Worm (Caenorhabditis elegans): ENCODE measurements around the gene ZK688.12.

ZK688.12 gene

DNA sequence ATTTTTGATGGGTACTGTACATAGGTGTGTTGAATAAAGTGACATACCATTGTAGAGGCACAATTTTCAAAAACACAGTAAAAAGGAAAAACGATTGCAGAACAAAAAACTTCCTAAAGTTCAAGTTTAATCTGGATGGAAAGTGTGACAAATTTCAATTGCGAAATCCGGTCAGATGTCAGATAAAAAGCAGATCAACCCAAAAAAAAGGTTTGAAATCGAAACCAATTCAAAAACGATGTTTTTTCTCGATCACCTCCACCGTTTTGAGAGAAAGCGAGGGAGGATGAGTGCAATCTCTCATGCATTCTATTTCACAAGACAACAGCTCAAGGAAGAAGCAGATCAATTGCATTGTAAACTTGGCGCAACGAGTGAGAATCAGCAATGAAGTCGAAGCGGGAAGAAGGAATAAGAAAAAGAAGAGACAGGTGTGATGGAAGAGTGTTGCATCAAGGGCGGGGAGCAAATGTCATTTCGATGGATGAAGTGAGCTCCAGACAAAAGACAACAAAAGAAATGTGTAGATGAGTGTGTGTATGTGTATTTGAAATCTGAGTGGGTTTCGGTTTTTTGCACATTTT, 33.2 kb downstream of the ZK688.12 start:
- TF ChIP-seq sma-9 (GFP tag; optimal IDR thresholded peaks at IDR 0.05) (peak; percentile 22), sma-9 (tag; optimal IDR thresholded peaks at IDR 0.05) (no peak), lsy-2 (tag; optimal IDR thresholded peaks at IDR 0.05) (peak in 1 of 2 experiments; percentile 26), F13H6.1 (tag; optimal IDR thresholded peaks at IDR 0.05) (peak; percentile 46), nhr-23 (tag; optimal IDR thresholded peaks at IDR 0.05) (no peak), lin-11 (tag; optimal IDR thresholded peaks at IDR 0.05) (no peak), nhr-129 (tag; optimal IDR thresholded peaks at IDR 0.05) (peak; percentile 77), C34F6.9 (tag; optimal IDR thresholded peaks at IDR 0.05) (peak; percentile 49)

DNA sequence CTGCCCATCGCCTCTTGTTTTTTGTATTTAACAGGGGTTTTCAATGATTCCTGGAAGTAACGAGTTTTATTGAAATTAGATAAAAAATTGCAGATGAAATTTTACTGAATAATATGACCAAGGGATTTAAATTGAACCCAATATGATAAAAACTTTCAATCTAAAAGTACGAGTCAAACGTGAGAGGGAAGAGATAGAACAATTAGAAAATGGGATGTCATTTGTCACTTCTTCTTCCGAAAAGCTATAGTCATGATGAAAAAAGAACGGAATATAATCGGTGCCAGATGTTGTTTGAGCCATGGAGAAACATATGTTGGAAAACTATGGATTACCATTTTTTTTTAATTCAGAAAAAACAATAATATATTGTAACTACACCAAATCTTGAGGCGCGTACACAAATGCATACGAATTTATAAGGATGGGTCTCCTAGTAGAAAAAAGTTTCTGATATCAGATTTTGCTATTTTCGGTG, 34.5 kb downstream of the ZK688.12 start, which contains the start of gene sup-18:
Gene sup-18, minus strand, starts transcription at position 51 of the 478 bp plus-strand sequence.
- TF ChIP-seq nhr-10 (tag; optimal IDR thresholded peaks at IDR 0.05) (no peak), zag-1 (tag; optimal IDR thresholded peaks at IDR 0.05) (no peak), ztf-4 (tag; optimal IDR thresholded peaks at IDR 0.05) (no peak), egl-27 (tag; optimal IDR thresholded peaks at IDR 0.05) (no peak), mbf-1 (tag; optimal IDR thresholded peaks at IDR 0.05) (no peak), crh-2 (tag; optimal IDR thresholded peaks at IDR 0.05) (no peak), sem-4 (tag; optimal IDR thresholded peaks at IDR 0.05) (no peak), fos-1 (tag; optimal IDR thresholded peaks at IDR 0.05) (no peak), lsy-2 (tag; optimal IDR thresholded peaks at IDR 0.05) (no peak)

DNA sequence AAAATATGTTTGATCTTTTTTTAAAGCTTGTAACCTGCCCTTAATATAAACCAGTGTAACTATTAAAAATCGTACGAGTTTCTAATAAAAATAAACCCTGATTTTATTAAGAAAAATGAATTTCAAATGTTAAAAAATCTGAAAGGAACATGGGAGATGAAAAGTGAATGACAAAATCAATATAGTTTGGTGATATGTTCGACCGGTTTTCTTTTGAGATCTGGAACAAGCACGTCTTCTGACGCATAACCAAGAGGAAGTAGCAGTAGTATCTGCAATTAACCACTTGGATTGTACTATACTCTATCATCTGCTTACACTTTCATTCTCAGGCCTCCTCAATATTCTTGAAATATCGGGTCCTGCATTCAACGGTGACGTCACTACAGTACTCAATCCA, 36.3 kb downstream of the ZK688.12 start:
- TF ChIP-seq F13H6.1 (tag; optimal IDR thresholded peaks at IDR 0.05) (no peak), nhr-25 (tag; optimal IDR thresholded peaks at IDR 0.05) (peak; percentile 24)

DNA sequence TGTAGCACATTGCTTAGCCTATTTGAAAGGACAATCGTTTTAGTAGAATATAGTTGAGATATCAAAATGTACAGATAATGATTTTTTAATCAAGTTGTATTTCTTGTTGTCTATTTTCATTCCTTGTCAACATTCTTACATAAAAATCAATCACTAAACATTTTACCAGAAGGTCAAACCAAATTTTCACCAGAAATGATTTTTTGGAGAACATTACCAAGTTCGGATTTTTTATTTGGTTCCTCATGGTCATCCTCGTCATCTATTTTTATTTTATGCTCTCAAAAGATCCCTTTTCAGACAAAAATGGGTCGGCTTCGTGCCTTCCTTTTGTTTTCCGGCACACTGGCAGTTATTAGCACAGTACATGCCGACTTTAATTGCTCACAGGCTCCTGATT, 39.9 kb downstream of the ZK688.12 start, which contains the start of gene tyr-1:
Gene tyr-1, plus strand, starts transcription at position 301 of the 400 bp plus-strand sequence.
- no peak for TF ChIP-seq sma-9 (GFP tag; optimal IDR thresholded peaks at IDR 0.05)
- no peak for TF ChIP-seq sma-9 (tag; optimal IDR thresholded peaks at IDR 0.05)
- no peak for TF ChIP-seq C34F6.9 (tag; optimal IDR thresholded peaks at IDR 0.05)
- TF ChIP-seq unc-62 (GFP tag; optimal IDR thresholded peaks at IDR 0.05) = no peak
- no peak for TF ChIP-seq snpc-4 (tag; optimal IDR thresholded peaks at IDR 0.05)
- no peak for TF ChIP-seq dmd-4 (tag; optimal IDR thresholded peaks at IDR 0.05)
- TF ChIP-seq fos-1 (tag; optimal IDR thresholded peaks at IDR 0.05) = no peak
- no peak for TF ChIP-seq zag-1 (tag; optimal IDR thresholded peaks at IDR 0.05)
- TF ChIP-seq ama-1 (optimal IDR thresholded peaks at IDR 0.05) = no peak
- TF ChIP-seq peb-1 (tag; optimal IDR thresholded peaks at IDR 0.05) = no peak
- TF ChIP-seq lin-11 (tag; optimal IDR thresholded peaks at IDR 0.05) = no peak

ce11 chrIII:7872776-7873175, 40.6 kb downstream of the ZK688.12 start:
- TF ChIP-seq gmeb-1 (tag; optimal IDR thresholded peaks at IDR 0.05) (no peak), fos-1 (tag; optimal IDR thresholded peaks at IDR 0.05) (peak; percentile 27), peb-1 (tag; optimal IDR thresholded peaks at IDR 0.05) (no peak), sma-3 (GFP tag; optimal IDR thresholded peaks at IDR 0.05) (peak; percentile 72), aly-2 (tag; optimal IDR thresholded peaks at IDR 0.05) (no peak), ztf-11 (tag; optimal IDR thresholded peaks at IDR 0.05) (no peak), ztf-4 (tag; optimal IDR thresholded peaks at IDR 0.05) (no peak), nhr-129 (tag; optimal IDR thresholded peaks at IDR 0.05) (peak; percentile 3), nhr-25 (tag; optimal IDR thresholded peaks at IDR 0.05) (peak; percentile 33)

DNA sequence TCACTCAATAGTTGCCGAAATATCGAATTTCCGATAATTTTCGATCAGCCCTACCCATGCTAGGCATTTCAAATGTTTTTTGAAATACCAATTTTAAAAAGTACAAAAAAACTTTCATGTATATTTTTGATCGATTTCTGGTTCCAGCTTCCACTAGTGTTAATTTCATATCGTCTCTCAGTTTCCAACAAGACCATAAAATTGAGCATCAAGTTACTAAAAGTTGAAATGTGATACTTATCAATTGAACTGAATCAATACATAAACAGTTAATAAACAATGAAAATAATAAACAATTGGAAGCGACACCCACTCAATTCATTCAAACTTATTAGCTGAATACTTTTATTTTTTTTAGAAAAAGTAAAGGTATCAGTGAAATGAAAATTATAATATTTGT, 47.2 kb downstream of the ZK688.12 start, which contains the start of gene cup-4:
Gene cup-4, plus strand, starts transcription at position 301 of the 400 bp plus-strand sequence.
- TF ChIP-seq unc-55 (GFP tag; optimal IDR thresholded peaks at IDR 0.05) = no peak

ce11 chrIII:7865238-7865761, 48.1 kb downstream of the ZK688.12 start, which contains the start of gene slc-17.3:
TSS of gene slc-17.3 (minus strand) at chrIII:7865288.
- TF ChIP-seq elt-3 (tag; optimal IDR thresholded peaks at IDR 0.05) (no peak), lin-39 (tag; optimal IDR thresholded peaks at IDR 0.05) (no peak), fos-1 (tag; optimal IDR thresholded peaks at IDR 0.05) (peak; percentile 27)

Measured in whole organism, L2 larva.